Worm (Caenorhabditis elegans): Measurements from ENCODE around the gene gly-6.
A peak's percentile ranks its signal among the peaks of the same experiment; 100 is the strongest.

- TF ChIP-seq elt-1 (tag; optimal IDR thresholded peaks at IDR 0.05; ENCODE audit: borderline replicate concordance, insufficient read depth) = no peak
- peak; percentile 67 for TF ChIP-seq unc-62 (GFP tag; optimal IDR thresholded peaks at IDR 0.05)
- peak; percentile 45 for TF ChIP-seq sptf-1 (tag; optimal IDR thresholded peaks at IDR 0.05)
- TF ChIP-seq ztf-11 (tag; optimal IDR thresholded peaks at IDR 0.05) = no peak
- no peak for TF ChIP-seq elt-3 (tag; optimal IDR thresholded peaks at IDR 0.05)
- TF ChIP-seq nhr-76 (tag; optimal IDR thresholded peaks at IDR 0.05) = no peak
- TF ChIP-seq mab-5 (tag; optimal IDR thresholded peaks at IDR 0.05) = no peak
- TF ChIP-seq lin-13 (tag; optimal IDR thresholded peaks at IDR 0.05) = peak; percentile 13
- TF ChIP-seq nhr-237 (tag; optimal IDR thresholded peaks at IDR 0.05) = no peak
These were observed 50.5 kb downstream of the gly-6 start, which contains the start of gene sup-26 for ce11 chrIII:4280215-4281173.
